Worm (Caenorhabditis elegans) whole organism, L1 larva: ENCODE results near the gene F44G4.6.

Experiments used
- ceh-90 ChIP-seq: sonication (generic microtip); optimal IDR thresholded peaks from 2 replicates; lab custom pipeline; 2016; ENCODE audit warnings: missing genetic modification characterization, missing compliant biosample characterization
- fkh-8 ChIP-seq: sonication (generic microtip); optimal IDR thresholded peaks from 2 replicates; lab custom pipeline; 2016; ENCODE audit warnings: mild to moderate bottlenecking, missing genetic modification characterization, missing compliant biosample characterization
- jun-1 ChIP-seq: fragments of 150-350 bp; optimal IDR thresholded peaks from 2 replicates; lab custom pipeline; 2014; ENCODE audit warnings: missing biosample characterization, missing genetic modification reagents, missing genetic modification characterization
- nhr-28 ChIP-seq: fragments of 150-350 bp; optimal IDR thresholded peaks from 2 replicates; lab custom pipeline; 2014; ENCODE audit warnings: missing biosample characterization, missing genetic modification characterization
- pqm-1 ChIP-seq: sonication (generic microtip); optimal IDR thresholded peaks from 3 replicates; lab custom pipeline; 2017; ENCODE audit warnings: missing biosample characterization, missing genetic modification characterization
- rnt-1 ChIP-seq: sonication (generic microtip); optimal IDR thresholded peaks from 2 replicates; lab custom pipeline; 2016; ENCODE audit warnings: mild to moderate bottlenecking, missing genetic modification characterization, moderate library complexity, missing compliant biosample characterization
- skn-1 ChIP-seq: fragments of 150-350 bp; optimal IDR thresholded peaks from 2 replicates; lab custom pipeline; 2014; ENCODE audit warnings: missing biosample characterization, missing genetic modification characterization
- unc-62 ChIP-seq: fragments of 150-350 bp; optimal IDR thresholded peaks from 2 replicates; lab custom pipeline; 2014; ENCODE audit warnings: missing biosample characterization, missing genetic modification reagents, missing genetic modification characterization

DNA sequence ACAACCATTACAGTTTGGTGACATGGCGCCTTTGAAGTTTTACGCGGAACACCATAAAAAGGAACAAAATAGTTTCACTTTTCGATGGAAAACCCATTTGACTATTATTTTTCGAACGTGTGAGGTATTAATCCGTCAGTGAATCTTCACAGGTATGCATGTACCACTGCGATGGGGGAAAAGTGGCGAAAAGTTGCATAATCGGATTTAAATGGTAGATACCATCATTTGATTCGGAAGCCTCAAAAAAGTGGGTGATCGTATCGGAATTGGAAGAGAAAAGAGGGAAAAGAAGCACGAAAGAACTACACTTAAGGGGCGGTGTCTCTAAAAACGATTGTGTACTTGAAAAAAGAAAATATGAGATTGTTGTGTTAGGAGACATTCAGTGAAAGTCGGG, 47.9 kb downstream of the F44G4.6 start:
- TF ChIP-seq fkh-8 (tag; lab: Kevin White, UChicago) (no peak), nhr-28 (no peak), skn-1 (tag; lab: Kevin White, UChicago) (no peak), unc-62 (GFP tag; lab: Kevin White, UChicago) (no peak), ceh-90 (no peak), jun-1 (tag; lab: Kevin White, UChicago) (no peak), pqm-1 (tag; lab: Kevin White, UChicago) (no peak), rnt-1 (no peak)
